Worm (Caenorhabditis elegans): ENCODE data around the gene Y9C12A.1.

- TF ChIP-seq die-1 (tag; optimal IDR thresholded peaks at IDR 0.05): no peak
- no peak for TF ChIP-seq K11D2.4 (GFP tag; IDR thresholded peaks at IDR 0.05)
- no peak for TF ChIP-seq pha-4 (tag; optimal IDR thresholded peaks at IDR 0.05)
- TF ChIP-seq unc-130 (GFP tag; optimal IDR thresholded peaks at IDR 0.05): no peak
- TF ChIP-seq ekl-4 (GFP tag; IDR thresholded peaks at IDR 0.05): no peak
- no peak for TF ChIP-seq ccch-3 (GFP tag; optimal IDR thresholded peaks at IDR 0.05)
These were observed 1.7 kb downstream of the Y9C12A.1 start, which contains the start of gene T19D7.7 for ce11 chrX:680920-681319.

All from whole organism, young adult.